Worm (Caenorhabditis elegans): ENCODE results near the gene hsp-110.

The hsp-110 gene

DNA sequence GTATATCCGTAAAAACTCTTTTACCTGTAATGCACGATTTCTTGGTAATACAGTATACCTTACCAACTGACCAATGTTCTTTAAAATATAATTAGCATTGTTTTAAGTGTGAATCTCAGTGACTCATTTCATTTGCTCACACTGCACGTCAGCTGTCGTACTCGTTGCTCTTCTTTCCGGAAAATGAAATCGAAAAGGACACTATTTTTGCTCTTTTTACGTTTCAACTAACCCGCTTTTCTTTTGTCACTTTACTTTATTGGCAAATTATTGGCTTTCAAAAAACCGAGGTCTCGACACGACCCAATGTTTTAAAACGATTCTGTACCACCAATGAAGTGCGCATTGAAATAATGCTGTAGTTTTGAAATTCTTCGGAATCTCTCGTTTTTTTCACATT is 33.6 kb upstream of the hsp-110 start, which contains the start of gene F42H10.6:
F42H10.6 (minus strand) TSS at position 101 of the 400 bp plus-strand sequence.
- no peak for TF ChIP-seq mab-5 (tag; optimal IDR thresholded peaks at IDR 0.05)
- TF ChIP-seq hlh-1 (tag; optimal IDR thresholded peaks at IDR 0.05): peak; percentile 85

- no peak for TF ChIP-seq lin-13 (tag; optimal IDR thresholded peaks at IDR 0.05)
- no peak for TF ChIP-seq ceh-43 (GFP tag; optimal IDR thresholded peaks at IDR 0.05)
- no peak for TF ChIP-seq sem-2 (GFP tag; optimal IDR thresholded peaks at IDR 0.05)
- no peak for TF ChIP-seq lsy-2 (tag; optimal IDR thresholded peaks at IDR 0.05)
- no peak for TF ChIP-seq bed-3 (GFP tag; optimal IDR thresholded peaks at IDR 0.05)
- TF ChIP-seq snpc-4 (tag; optimal IDR thresholded peaks at IDR 0.05): no peak
- no peak for TF ChIP-seq drap-1 (GFP tag; optimal IDR thresholded peaks at IDR 0.05)
- TF ChIP-seq elt-1 (tag; optimal IDR thresholded peaks at IDR 0.05; ENCODE audit: borderline replicate concordance, insufficient read depth): no peak
- TF ChIP-seq cnd-1 (tag; optimal IDR thresholded peaks at IDR 0.05): no peak
- no peak for TF ChIP-seq ceh-39 (tag; optimal IDR thresholded peaks at IDR 0.05)
- TF ChIP-seq nhr-28 (tag; optimal IDR thresholded peaks at IDR 0.05): no peak
- TF ChIP-seq ham-2 (GFP tag; optimal IDR thresholded peaks at IDR 0.05): no peak
- TF ChIP-seq mls-2 (tag; optimal IDR thresholded peaks at IDR 0.05): no peak
- no peak for TF ChIP-seq nhr-12 (tag; optimal IDR thresholded peaks at IDR 0.05)
- TF ChIP-seq hlh-1 (tag; optimal IDR thresholded peaks at IDR 0.05): no peak
Measured at ce11 chrIII:8479322-8479864, 32.7 kb upstream of the hsp-110 start.

DNA sequence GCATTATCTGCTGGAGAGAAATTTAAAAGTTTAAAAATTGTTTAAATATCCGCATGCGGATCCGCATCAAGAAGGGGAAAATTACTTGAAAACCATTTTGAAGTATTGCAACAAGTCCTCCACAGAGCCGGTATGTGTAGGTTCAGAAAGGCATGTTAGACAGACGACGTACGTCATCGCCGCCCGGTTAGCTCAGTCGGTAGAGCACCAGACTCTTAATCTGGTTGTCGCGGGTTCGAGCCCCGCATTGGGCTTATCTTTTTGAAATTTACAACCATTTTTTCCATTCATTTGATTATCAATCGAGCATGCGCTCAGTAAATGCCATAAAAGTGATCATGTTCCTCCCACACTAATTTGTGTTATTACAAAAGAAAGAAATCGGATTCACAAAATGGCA is 26.6 kb upstream of the hsp-110 start:
- TF ChIP-seq nhr-2 (tag; optimal IDR thresholded peaks at IDR 0.05) (no peak), mls-2 (tag; optimal IDR thresholded peaks at IDR 0.05) (no peak), lsy-2 (tag; optimal IDR thresholded peaks at IDR 0.05) (no peak), zip-8 (tag; optimal IDR thresholded peaks at IDR 0.05) (no peak), ces-1 (GFP tag; optimal IDR thresholded peaks at IDR 0.05) (no peak), lin-13 (tag; optimal IDR thresholded peaks at IDR 0.05) (no peak), M03D4.4 (tag; optimal IDR thresholded peaks at IDR 0.05) (no peak), unc-120 (tag; optimal IDR thresholded peaks at IDR 0.05; ENCODE audit: poor library complexity, severe bottlenecking) (no peak)

DNA sequence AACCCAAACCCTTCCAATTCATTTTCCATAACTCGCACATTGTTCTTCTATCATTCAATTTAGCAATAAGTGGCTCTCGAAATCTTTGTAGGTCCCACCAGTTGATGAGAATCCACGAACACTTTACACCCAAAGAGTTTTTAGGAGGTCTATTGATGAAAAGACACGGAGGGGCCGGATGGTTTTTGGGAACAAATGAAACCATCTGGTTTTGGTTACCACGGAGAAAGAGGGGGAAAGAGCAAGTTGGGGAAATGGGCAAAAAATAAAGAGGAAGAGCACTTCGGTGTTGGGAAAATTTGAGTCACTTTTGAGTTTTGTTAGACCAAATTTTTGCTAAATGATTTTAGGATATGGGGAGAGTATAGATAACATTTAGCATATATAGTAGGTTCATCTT is 20.8 kb upstream of the hsp-110 start:
- no peak for TF ChIP-seq sem-2 (GFP tag; optimal IDR thresholded peaks at IDR 0.05)
- no peak for TF ChIP-seq nhr-28 (tag; optimal IDR thresholded peaks at IDR 0.05)
- no peak for TF ChIP-seq unc-62 (GFP tag; optimal IDR thresholded peaks at IDR 0.05)
- no peak for TF ChIP-seq flh-1 (GFP tag; optimal IDR thresholded peaks at IDR 0.05)
- no peak for TF ChIP-seq elt-3 (tag; optimal IDR thresholded peaks at IDR 0.05)
- no peak for TF ChIP-seq ces-1 (GFP tag; optimal IDR thresholded peaks at IDR 0.05)
- TF ChIP-seq unc-39 (tag; optimal IDR thresholded peaks at IDR 0.05): no peak
- no peak for TF ChIP-seq lin-32 (GFP tag; optimal IDR thresholded peaks at IDR 0.05)
- TF ChIP-seq ztf-11 (tag; optimal IDR thresholded peaks at IDR 0.05): no peak
- no peak for TF ChIP-seq ceh-83 (GFP tag; optimal IDR thresholded peaks at IDR 0.05)
- no peak for TF ChIP-seq lsy-2 (tag; optimal IDR thresholded peaks at IDR 0.05)
- no peak for TF ChIP-seq mab-5 (tag; optimal IDR thresholded peaks at IDR 0.05)
- no peak for TF ChIP-seq unc-120 (tag; optimal IDR thresholded peaks at IDR 0.05; ENCODE audit: poor library complexity, severe bottlenecking)
- no peak for TF ChIP-seq blmp-1 (tag; optimal IDR thresholded peaks at IDR 0.05)
- no peak for TF ChIP-seq mep-1 (tag; optimal IDR thresholded peaks at IDR 0.05)

- TF ChIP-seq mls-2 (tag; optimal IDR thresholded peaks at IDR 0.05) (no peak), zip-8 (tag; optimal IDR thresholded peaks at IDR 0.05) (no peak), elt-1 (tag; optimal IDR thresholded peaks at IDR 0.05; ENCODE audit: borderline replicate concordance, insufficient read depth) (no peak), snpc-4 (tag; optimal IDR thresholded peaks at IDR 0.05) (no peak), cnd-1 (tag; optimal IDR thresholded peaks at IDR 0.05) (no peak), tbx-8 (GFP tag; optimal IDR thresholded peaks at IDR 0.05) (no peak), sem-2 (GFP tag; optimal IDR thresholded peaks at IDR 0.05) (no peak), lin-32 (GFP tag; optimal IDR thresholded peaks at IDR 0.05) (no peak), nhr-76 (tag; optimal IDR thresholded peaks at IDR 0.05) (no peak), ceh-83 (GFP tag; optimal IDR thresholded peaks at IDR 0.05) (no peak), drap-1 (GFP tag; optimal IDR thresholded peaks at IDR 0.05) (no peak), hlh-1 (tag; optimal IDR thresholded peaks at IDR 0.05) (no peak), sptf-1 (tag; optimal IDR thresholded peaks at IDR 0.05) (no peak)
Measured at ce11 chrIII:8466735-8467134, 20.0 kb upstream of the hsp-110 start, which contains the start of gene mig-39. TSS of gene mig-39 (plus strand) at chrIII:8467035.
